Worm (Caenorhabditis elegans) whole organism, midembryonic: ENCODE data around the gene K10D6.4.

ENCODE experiments used
- T22C8.4 ChIP-seq: fragments of 200-800 bp; sonication (Bioruptor generic); IDR thresholded peaks from 2 replicates; pipeline ENCODE4 v1.3.6; 2022; ENCODE audit warnings: missing genetic modification characterization, missing compliant biosample characterization
- cog-1 ChIP-seq: sonication (generic microtip); optimal IDR thresholded peaks from 2 replicates; lab custom pipeline; 2016; ENCODE audit warnings: missing genetic modification characterization, missing compliant biosample characterization
- flt-1 ChIP-seq: fragments of 200-800 bp; sonication (Bioruptor generic); IDR thresholded peaks from 2 replicates; pipeline ENCODE4 v1.3.6; 2022; ENCODE audit warnings: missing genetic modification characterization, missing compliant biosample characterization
- klf-2 ChIP-seq: fragments of 200-800 bp; sonication (Bioruptor generic); conservative IDR thresholded peaks from 2 replicates; pipeline ENCODE4 v1.3.6; 2022; ENCODE audit warnings: missing genetic modification reagents, missing genetic modification characterization, missing compliant biosample characterization
- med-1 ChIP-seq: sonication (generic microtip); optimal IDR thresholded peaks from 2 replicates; lab custom pipeline; 2017; ENCODE audit warnings: missing genetic modification characterization, mild to moderate bottlenecking, missing compliant biosample characterization, antibody characterized with exemption, missing genetic modification reagents; ENCODE audit not compliant: insufficient read depth
- ref-1 ChIP-seq: fragments of 200-800 bp; sonication (Bioruptor generic); conservative IDR thresholded peaks from 2 replicates; pipeline ENCODE4 v1.3.6; 2022; ENCODE audit warnings: missing genetic modification reagents, missing genetic modification characterization, missing compliant biosample characterization
- tab-1 ChIP-seq: fragments of 200-800 bp; sonication (Bioruptor generic); IDR thresholded peaks from 2 replicates; pipeline ENCODE4 v1.3.6; 2022; ENCODE audit warnings: missing genetic modification characterization, missing compliant biosample characterization
- ztf-23 ChIP-seq: fragments of 200-800 bp; sonication (Bioruptor generic); IDR thresholded peaks from 2 replicates; pipeline ENCODE4 v1.3.6; 2022; ENCODE audit warnings: missing genetic modification reagents, missing genetic modification characterization, missing compliant biosample characterization
- ztf-29 ChIP-seq: fragments of 200-800 bp; sonication (Bioruptor generic); IDR thresholded peaks from 2 replicates; pipeline ENCODE4 v1.3.6; 2022; ENCODE audit warnings: missing genetic modification reagents, missing genetic modification characterization, missing compliant biosample characterization

The K10D6.4 gene

DNA sequence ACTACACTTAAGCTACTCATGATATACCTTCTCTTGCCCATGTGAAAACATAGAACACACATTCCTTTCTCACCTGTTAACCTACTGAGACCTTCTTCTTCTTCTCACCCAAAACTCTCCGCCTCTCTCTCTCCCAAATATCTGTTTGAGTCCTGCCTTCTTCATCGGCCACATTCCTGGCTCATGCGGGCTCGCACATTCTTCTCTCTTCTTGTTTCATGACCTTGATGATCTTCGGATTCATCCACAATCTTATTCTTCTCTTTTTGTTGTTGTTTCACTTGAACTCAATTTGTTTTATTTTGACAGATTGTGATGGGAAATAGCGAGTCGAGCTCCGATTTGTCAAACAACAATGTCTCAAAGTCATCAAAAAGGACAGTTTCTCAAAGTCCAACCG lies 29.8 kb upstream of the K10D6.4 start, which contains the start of gene T19C4.5:
Gene T19C4.5 (plus strand): TSS at position 308 of the 400 bp plus-strand sequence.
- TF ChIP-seq ztf-23 (no peak), klf-2 (GFP tag; lab: Robert Waterston, UW) (no peak), tab-1 (GFP tag; lab: Robert Waterston, UW) (no peak), med-1 (GFP tag; lab: Kevin White, UChicago) (no peak), ref-1 (no peak), T22C8.4 (GFP tag; lab: Robert Waterston, UW) (no peak), ztf-29 (GFP tag; lab: Robert Waterston, UW) (no peak), cog-1 (tag; lab: Kevin White, UChicago) (no peak), flt-1 (GFP tag; lab: Robert Waterston, UW) (no peak)

DNA sequence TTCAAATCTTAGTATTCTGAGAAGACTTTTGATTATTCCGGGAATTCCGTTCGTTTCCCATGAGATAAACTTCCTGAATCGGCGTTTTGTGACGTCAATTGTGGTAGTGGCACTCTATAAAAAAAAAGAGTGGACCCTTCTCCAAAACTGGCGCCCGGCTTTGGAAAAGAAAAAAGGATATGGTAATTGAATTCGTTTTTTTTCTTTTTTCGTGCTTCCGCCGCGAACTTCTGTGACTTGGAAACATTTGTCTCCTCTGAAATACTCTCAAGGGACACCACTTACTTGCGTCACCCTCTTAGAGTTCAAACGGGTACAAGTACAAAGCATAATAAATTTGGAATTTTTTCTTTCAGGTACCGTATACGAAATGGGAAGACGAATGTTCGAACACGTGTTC lies 29.1 kb upstream of the K10D6.4 start:
- TF ChIP-seq med-1 (GFP tag; lab: Kevin White, UChicago) (no peak), cog-1 (tag; lab: Kevin White, UChicago) (no peak), ztf-29 (GFP tag; lab: Robert Waterston, UW) (no peak), ref-1 (no peak), flt-1 (GFP tag; lab: Robert Waterston, UW) (no peak), tab-1 (GFP tag; lab: Robert Waterston, UW) (no peak), T22C8.4 (GFP tag; lab: Robert Waterston, UW) (no peak), ztf-23 (no peak), klf-2 (GFP tag; lab: Robert Waterston, UW) (no peak)

DNA sequence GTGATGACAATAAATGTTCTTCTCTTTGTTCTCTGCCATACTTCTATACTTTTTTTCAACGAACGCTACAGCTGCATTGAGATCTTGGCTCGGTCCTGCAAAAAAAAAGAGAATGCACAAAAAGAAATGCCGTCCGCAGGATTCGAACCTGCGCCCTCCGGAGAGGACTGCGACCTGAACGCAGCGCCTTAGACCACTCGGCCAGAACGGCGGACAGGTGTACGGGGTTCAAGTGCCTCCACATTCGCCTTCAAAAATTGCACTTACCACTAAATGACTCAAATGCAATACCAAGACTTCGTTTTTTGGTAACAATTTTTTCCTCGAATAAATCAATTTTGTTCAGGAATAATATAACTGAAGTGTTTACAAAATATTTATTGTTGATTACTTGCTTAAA lies 27.1 kb upstream of the K10D6.4 start:
- TF ChIP-seq flt-1 (GFP tag; lab: Robert Waterston, UW): no peak
- no peak for TF ChIP-seq ref-1
- no peak for TF ChIP-seq klf-2 (GFP tag; lab: Robert Waterston, UW)
- no peak for TF ChIP-seq T22C8.4 (GFP tag; lab: Robert Waterston, UW)
- TF ChIP-seq med-1 (GFP tag; lab: Kevin White, UChicago): no peak
- TF ChIP-seq ztf-29 (GFP tag; lab: Robert Waterston, UW): no peak
- no peak for TF ChIP-seq ztf-23
- TF ChIP-seq tab-1 (GFP tag; lab: Robert Waterston, UW): no peak
- TF ChIP-seq cog-1 (tag; lab: Kevin White, UChicago): no peak

DNA sequence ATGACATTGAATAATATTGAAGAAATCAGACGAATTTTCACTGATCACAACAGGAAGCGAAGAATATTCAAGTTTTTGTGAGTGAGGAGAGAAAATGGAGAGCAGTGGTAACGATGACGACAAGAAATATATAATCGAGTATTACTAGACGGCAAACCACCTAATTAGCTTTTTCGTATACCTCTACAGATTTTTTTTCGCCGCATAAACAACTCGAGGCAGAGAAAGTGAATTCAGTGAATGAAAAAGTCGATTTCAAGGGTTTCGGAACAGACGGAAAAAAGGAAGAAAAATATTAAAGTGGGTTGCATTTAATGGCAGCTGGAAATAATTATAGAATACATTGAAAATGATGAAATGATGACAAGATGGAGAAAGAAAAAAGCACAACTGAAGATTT lies 24.1 kb upstream of the K10D6.4 start, which contains the start of gene gpa-1:
Gene gpa-1 (minus strand): TSS at position 101 of the 400 bp plus-strand sequence.
- TF ChIP-seq tab-1 (GFP tag; lab: Robert Waterston, UW): no peak
- no peak for TF ChIP-seq flt-1 (GFP tag; lab: Robert Waterston, UW)
- TF ChIP-seq cog-1 (tag; lab: Kevin White, UChicago): no peak
- no peak for TF ChIP-seq med-1 (GFP tag; lab: Kevin White, UChicago)
- TF ChIP-seq ztf-29 (GFP tag; lab: Robert Waterston, UW): no peak
- TF ChIP-seq ztf-23: no peak
- no peak for TF ChIP-seq ref-1
- TF ChIP-seq T22C8.4 (GFP tag; lab: Robert Waterston, UW): no peak
- no peak for TF ChIP-seq klf-2 (GFP tag; lab: Robert Waterston, UW)

DNA sequence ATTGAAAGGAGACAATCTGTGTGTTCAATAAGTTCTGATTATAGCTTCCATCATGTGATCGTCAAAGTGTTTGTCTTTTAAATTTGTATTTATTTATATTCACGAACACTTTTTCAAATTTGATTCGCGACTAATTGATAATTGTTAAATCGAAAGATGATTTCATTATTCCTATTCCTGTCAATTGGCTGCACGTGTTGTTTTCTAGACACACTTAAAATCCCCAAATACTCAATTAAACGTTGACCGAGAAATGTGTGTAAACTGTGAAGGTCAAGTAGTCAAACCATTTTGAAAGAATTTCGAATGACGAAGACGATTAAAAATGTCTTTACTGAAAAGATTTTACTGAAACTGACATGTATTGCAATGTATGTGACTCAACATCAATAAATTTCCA lies 20.8 kb upstream of the K10D6.4 start:
- TF ChIP-seq klf-2 (GFP tag; lab: Robert Waterston, UW) (no peak), flt-1 (GFP tag; lab: Robert Waterston, UW) (no peak), ztf-29 (GFP tag; lab: Robert Waterston, UW) (no peak), med-1 (GFP tag; lab: Kevin White, UChicago) (no peak), ztf-23 (no peak), ref-1 (no peak), T22C8.4 (GFP tag; lab: Robert Waterston, UW) (no peak), cog-1 (tag; lab: Kevin White, UChicago) (no peak), tab-1 (GFP tag; lab: Robert Waterston, UW) (no peak)

DNA sequence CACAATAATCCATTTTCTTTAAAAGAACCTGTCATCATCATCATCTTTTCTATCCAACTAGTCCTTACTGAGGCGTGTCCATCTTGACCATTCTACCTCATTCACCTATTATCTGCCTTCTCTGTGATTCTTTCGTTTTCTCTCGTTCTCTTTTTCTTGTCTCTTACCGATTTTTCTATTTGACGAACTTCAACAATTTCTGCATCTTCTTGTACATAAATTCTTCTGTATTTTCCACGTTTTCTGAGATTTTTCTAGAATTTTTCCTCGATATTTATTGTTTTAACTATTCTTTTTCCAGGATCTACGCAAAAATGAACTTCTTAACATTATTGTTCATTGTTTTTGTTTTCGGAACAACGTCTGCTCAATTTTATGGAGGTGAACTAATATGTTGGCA lies 18.8 kb upstream of the K10D6.4 start, which contains the start of gene cnc-10:
Gene cnc-10 (plus strand): TSS at position 301 of the 400 bp plus-strand sequence.
- no peak for TF ChIP-seq T22C8.4 (GFP tag; lab: Robert Waterston, UW)

DNA sequence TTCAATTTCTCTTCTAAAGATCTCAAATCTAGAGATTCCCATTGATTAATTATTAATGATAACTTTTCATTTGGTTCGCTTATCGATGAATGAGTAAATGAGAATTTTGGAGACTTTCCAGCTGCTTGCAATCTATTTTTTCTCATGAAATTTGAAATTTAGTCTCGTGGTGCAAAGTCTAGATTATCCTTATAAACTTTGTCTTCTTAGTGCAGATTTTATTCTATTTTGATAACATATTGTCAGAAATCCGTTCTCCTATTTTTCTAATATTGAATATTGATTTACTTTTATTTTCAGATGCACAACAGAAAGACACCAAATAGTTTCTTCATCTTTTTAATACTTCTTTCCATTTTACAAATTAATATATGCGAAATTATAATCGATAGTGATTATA lies 10.7 kb upstream of the K10D6.4 start, which contains the start of gene lgc-49:
Gene lgc-49 (plus strand): TSS at position 301 of the 400 bp plus-strand sequence.
- no peak for TF ChIP-seq flt-1 (GFP tag; lab: Robert Waterston, UW)
- TF ChIP-seq ztf-23: no peak
- TF ChIP-seq tab-1 (GFP tag; lab: Robert Waterston, UW): no peak
- no peak for TF ChIP-seq T22C8.4 (GFP tag; lab: Robert Waterston, UW)
- TF ChIP-seq ztf-29 (GFP tag; lab: Robert Waterston, UW): no peak
- TF ChIP-seq klf-2 (GFP tag; lab: Robert Waterston, UW): no peak
- TF ChIP-seq cog-1 (tag; lab: Kevin White, UChicago): no peak

DNA sequence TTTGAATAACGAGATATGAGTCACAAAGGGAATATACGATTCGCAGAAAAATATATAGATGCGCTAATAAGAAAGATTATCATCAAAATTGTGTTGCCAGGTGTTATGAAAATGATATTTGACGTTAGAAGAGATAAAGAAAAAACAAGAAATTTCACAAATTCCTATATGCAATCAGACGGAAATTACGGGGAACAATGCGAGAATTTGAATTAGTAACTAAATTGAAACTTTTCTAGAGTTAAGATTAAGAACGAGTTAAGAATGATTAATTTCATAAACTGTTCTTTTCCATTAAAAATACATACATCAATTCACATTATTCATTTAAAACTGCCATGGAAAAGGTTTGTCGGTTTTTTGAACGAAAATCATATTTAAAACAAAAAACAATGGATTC lies 5.6 kb upstream of the K10D6.4 start, which contains the start of gene clc-6:
Gene clc-6 (minus strand): TSS at position 101 of the 400 bp plus-strand sequence.
- no peak for TF ChIP-seq flt-1 (GFP tag; lab: Robert Waterston, UW)
- no peak for TF ChIP-seq ztf-29 (GFP tag; lab: Robert Waterston, UW)
- TF ChIP-seq cog-1 (tag; lab: Kevin White, UChicago): no peak
- TF ChIP-seq med-1 (GFP tag; lab: Kevin White, UChicago): no peak
- no peak for TF ChIP-seq klf-2 (GFP tag; lab: Robert Waterston, UW)
- no peak for TF ChIP-seq ref-1
- no peak for TF ChIP-seq T22C8.4 (GFP tag; lab: Robert Waterston, UW)
- no peak for TF ChIP-seq ztf-23
- no peak for TF ChIP-seq tab-1 (GFP tag; lab: Robert Waterston, UW)

DNA sequence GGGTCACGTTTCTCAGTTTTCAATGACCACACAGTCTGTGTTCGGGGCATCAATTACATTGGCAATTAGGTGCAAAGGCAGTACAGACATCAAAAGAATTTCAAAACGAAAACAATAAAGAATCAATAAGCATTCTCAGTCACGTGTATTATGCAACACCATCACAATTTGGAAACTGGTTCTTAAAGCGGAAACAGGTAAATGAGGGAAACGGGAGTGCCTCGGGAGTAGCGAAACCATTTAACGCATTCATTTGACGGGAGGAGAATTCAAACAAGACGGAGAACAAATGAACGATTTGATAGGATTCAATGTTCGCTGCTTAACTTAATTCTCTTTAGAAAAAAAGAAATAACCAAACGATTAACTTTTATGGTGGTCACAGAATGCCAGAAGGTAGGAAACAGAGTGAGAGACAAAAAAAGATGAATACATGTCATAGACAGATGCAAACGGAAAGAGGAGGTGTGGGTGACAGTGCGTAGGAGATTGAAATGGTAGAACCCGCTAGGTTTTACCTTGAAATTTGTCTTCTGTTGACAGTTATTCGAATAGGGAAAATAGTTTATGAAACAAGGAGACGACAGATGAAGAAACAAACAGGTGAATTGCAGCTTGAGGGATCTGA lies 5.0 kb upstream of the K10D6.4 start:
- TF ChIP-seq med-1 (GFP tag; lab: Kevin White, UChicago) (no peak), klf-2 (GFP tag; lab: Robert Waterston, UW) (no peak), ztf-29 (GFP tag; lab: Robert Waterston, UW) (no peak), tab-1 (GFP tag; lab: Robert Waterston, UW) (no peak), ztf-23 (no peak), ref-1 (no peak), flt-1 (GFP tag; lab: Robert Waterston, UW) (no peak), T22C8.4 (GFP tag; lab: Robert Waterston, UW) (no peak), cog-1 (tag; lab: Kevin White, UChicago) (no peak)
